Worm (Caenorhabditis elegans): ENCODE data around the gene nlp-79.

Gene nlp-79

ce11 chrIV:13197282-13197681, 47.9 kb downstream of the nlp-79 start, which contains the start of gene C48D1.1:
Gene C48D1.1 (minus strand): TSS chrIV:13197382.
- no peak for TF ChIP-seq lin-32 (GFP tag; optimal IDR thresholded peaks at IDR 0.05)
- no peak for TF ChIP-seq lin-13 (tag; optimal IDR thresholded peaks at IDR 0.05)
- TF ChIP-seq hlh-1 (tag; optimal IDR thresholded peaks at IDR 0.05): no peak
- TF ChIP-seq nhr-12 (tag; optimal IDR thresholded peaks at IDR 0.05): no peak
- no peak for TF ChIP-seq tbx-8 (GFP tag; optimal IDR thresholded peaks at IDR 0.05)
- no peak for TF ChIP-seq snpc-4 (tag; optimal IDR thresholded peaks at IDR 0.05)
- no peak for TF ChIP-seq elt-1 (tag; optimal IDR thresholded peaks at IDR 0.05; ENCODE audit: borderline replicate concordance, insufficient read depth)
- no peak for TF ChIP-seq nhr-28 (tag; optimal IDR thresholded peaks at IDR 0.05)
- no peak for TF ChIP-seq ceh-83 (GFP tag; optimal IDR thresholded peaks at IDR 0.05)
- TF ChIP-seq ces-1 (GFP tag; optimal IDR thresholded peaks at IDR 0.05): no peak
- TF ChIP-seq nhr-76 (tag; optimal IDR thresholded peaks at IDR 0.05): no peak
- TF ChIP-seq unc-39 (tag; optimal IDR thresholded peaks at IDR 0.05): no peak
- no peak for TF ChIP-seq M03D4.4 (tag; optimal IDR thresholded peaks at IDR 0.05)
